Worm (Caenorhabditis elegans) whole organism, mixed stage, embryonic: ENCODE data around the gene F13A7.12.
"Not testable (repeated sequence)": the region's sequence is repeated elsewhere in the genome, so short reads cannot be mapped to it uniquely, and the experiment has no call there.

Source experiments
- M03D4.4 ChIP-seq: sonication (generic microtip); optimal IDR thresholded peaks from 2 replicates; lab custom pipeline; 2017; ENCODE audit warnings: mild to moderate bottlenecking, missing genetic modification characterization, missing compliant biosample characterization
- bed-3 ChIP-seq: fragments of 200-800 bp; sonication (Bioruptor generic); optimal IDR thresholded peaks from 3 replicates; lab custom pipeline; 2018; ENCODE audit warnings: mild to moderate bottlenecking, missing genetic modification characterization, moderate library complexity, missing compliant biosample characterization
- blmp-1 ChIP-seq: fragments of 150-350 bp; optimal IDR thresholded peaks from 2 replicates; lab custom pipeline; 2014; ENCODE audit warnings: missing biosample characterization, missing genetic modification characterization
- ceh-39 ChIP-seq: fragments of 150-350 bp; optimal IDR thresholded peaks from 2 replicates; lab custom pipeline; 2014; ENCODE audit warnings: missing biosample characterization, missing genetic modification characterization
- ceh-43 ChIP-seq: fragments of 200-800 bp; sonication (Bioruptor generic); optimal IDR thresholded peaks from 2 replicates; lab custom pipeline; 2018; ENCODE audit warnings: mild to moderate bottlenecking, missing genetic modification characterization, moderate library complexity, missing compliant biosample characterization
- ces-1 ChIP-seq: fragments of 150-350 bp; optimal IDR thresholded peaks from 2 replicates; lab custom pipeline; 2014; ENCODE audit warnings: missing biosample characterization, missing genetic modification reagents, missing genetic modification characterization
- cnd-1 ChIP-seq: fragments of 200-800 bp; sonication (Bioruptor generic); optimal IDR thresholded peaks from 2 replicates; lab custom pipeline; 2018; ENCODE audit warnings: mild to moderate bottlenecking, missing genetic modification characterization, missing compliant biosample characterization
- drap-1 ChIP-seq: fragments of 200-800 bp; sonication (Bioruptor generic); optimal IDR thresholded peaks from 3 replicates; lab custom pipeline; 2018; ENCODE audit warnings: mild to moderate bottlenecking, missing genetic modification characterization, missing compliant biosample characterization
- elt-1 ChIP-seq: sonication (generic microtip); optimal IDR thresholded peaks from 2 replicates; lab custom pipeline; 2017; ENCODE audit warnings: missing genetic modification characterization, mild to moderate bottlenecking, missing compliant biosample characterization, antibody characterized with exemption, moderate library complexity, borderline replicate concordance; ENCODE audit not compliant: insufficient read depth
- elt-3 ChIP-seq: fragments of 150-350 bp; optimal IDR thresholded peaks from 2 replicates; lab custom pipeline; 2014; ENCODE audit warnings: missing biosample characterization, missing genetic modification characterization
- flh-1 ChIP-seq: fragments of 200-800 bp; sonication (Bioruptor generic); optimal IDR thresholded peaks from 2 replicates; lab custom pipeline; 2018; ENCODE audit warnings: mild to moderate bottlenecking, missing genetic modification characterization, moderate library complexity, missing compliant biosample characterization
- ham-2 ChIP-seq: fragments of 200-800 bp; sonication (Bioruptor generic); optimal IDR thresholded peaks from 2 replicates; lab custom pipeline; 2018; ENCODE audit warnings: mild to moderate bottlenecking, missing genetic modification characterization, missing compliant biosample characterization
- lin-32 ChIP-seq: fragments of 200-800 bp; sonication (Bioruptor generic); optimal IDR thresholded peaks from 2 replicates; lab custom pipeline; 2018; ENCODE audit warnings: mild to moderate bottlenecking, missing genetic modification characterization, missing compliant biosample characterization
- lsy-2 ChIP-seq: fragments of 150-350 bp; optimal IDR thresholded peaks from 2 replicates; lab custom pipeline; 2014; ENCODE audit warnings: missing biosample characterization, missing genetic modification characterization
- mab-5 ChIP-seq: fragments of 150-350 bp; optimal IDR thresholded peaks from 2 replicates; lab custom pipeline; 2014; ENCODE audit warnings: missing biosample characterization, missing genetic modification characterization
- mls-2 ChIP-seq: sonication (generic microtip); optimal IDR thresholded peaks from 2 replicates; lab custom pipeline; 2016; ENCODE audit warnings: mild to moderate bottlenecking, missing genetic modification characterization, moderate library complexity, missing compliant biosample characterization
- nhr-12 ChIP-seq: fragments of 150-350 bp; optimal IDR thresholded peaks from 2 replicates; lab custom pipeline; 2014; ENCODE audit warnings: missing biosample characterization, missing genetic modification characterization
- nhr-2 ChIP-seq: fragments of 150-350 bp; optimal IDR thresholded peaks from 2 replicates; lab custom pipeline; 2014; ENCODE audit warnings: missing biosample characterization, missing genetic modification characterization
- nhr-237 ChIP-seq: fragments of 150-350 bp; optimal IDR thresholded peaks from 2 replicates; lab custom pipeline; 2014; ENCODE audit warnings: missing biosample characterization, missing genetic modification characterization
- nhr-28 ChIP-seq: fragments of 150-350 bp; optimal IDR thresholded peaks from 2 replicates; lab custom pipeline; 2014; ENCODE audit warnings: missing biosample characterization, missing genetic modification characterization
- nhr-76 ChIP-seq: sonication (generic microtip); optimal IDR thresholded peaks from 2 replicates; lab custom pipeline; 2017; ENCODE audit warnings: missing biosample characterization, missing genetic modification characterization
- pha-4 ChIP-seq: fragments of 150-350 bp; optimal IDR thresholded peaks from 2 replicates; lab custom pipeline; 2018; ENCODE audit warnings: missing biosample characterization, missing genetic modification reagents, missing genetic modification characterization
- sem-2 ChIP-seq: fragments of 200-800 bp; sonication (Bioruptor generic); optimal IDR thresholded peaks from 2 replicates; lab custom pipeline; 2018; ENCODE audit warnings: mild to moderate bottlenecking, missing genetic modification characterization, missing compliant biosample characterization
- snpc-4 ChIP-seq: fragments of 150-350 bp; optimal IDR thresholded peaks from 2 replicates; lab custom pipeline; 2014; ENCODE audit warnings: missing biosample characterization, missing genetic modification characterization
- sptf-1 ChIP-seq: sonication (generic microtip); optimal IDR thresholded peaks from 2 replicates; lab custom pipeline; 2017; ENCODE audit warnings: mild to moderate bottlenecking, missing genetic modification characterization, moderate library complexity, missing compliant biosample characterization
- unc-120 ChIP-seq: sonication (generic microtip); optimal IDR thresholded peaks from 2 replicates; lab custom pipeline; 2017; ENCODE audit warnings: missing genetic modification characterization, missing compliant biosample characterization; ENCODE audit not compliant: poor library complexity, severe bottlenecking
- unc-39 ChIP-seq: fragments of 150-350 bp; optimal IDR thresholded peaks from 2 replicates; lab custom pipeline; 2014; ENCODE audit warnings: missing biosample characterization, missing genetic modification characterization
- unc-62 ChIP-seq: fragments of 150-350 bp; optimal IDR thresholded peaks from 2 replicates; lab custom pipeline; 2014; ENCODE audit warnings: missing biosample characterization, missing genetic modification reagents, missing genetic modification characterization
- zip-8 ChIP-seq: fragments of 150-350 bp; optimal IDR thresholded peaks from 2 replicates; lab custom pipeline; 2014; ENCODE audit warnings: missing biosample characterization, missing genetic modification characterization
- ztf-11 ChIP-seq: fragments of 150-350 bp; optimal IDR thresholded peaks from 2 replicates; lab custom pipeline; 2014; ENCODE audit warnings: missing biosample characterization, missing genetic modification characterization

F13A7.12 gene

ce11 chrV:16382949-16383348 lies 12.9 kb upstream of the F13A7.12 start:
- TF ChIP-seq mls-2 (tag; lab: Kevin White, UChicago) (no peak), bed-3 (GFP tag; lab: Kevin White, UChicago) (no peak), ceh-43 (GFP tag; lab: Kevin White, UChicago) (no peak), sptf-1 (tag; lab: Kevin White, UChicago) (no peak), sem-2 (no peak), pha-4 (tag; lab: Kevin White, UChicago) (no peak), M03D4.4 (tag; lab: Kevin White, UChicago) (no peak), ceh-39 (no peak), nhr-76 (tag; lab: Kevin White, UChicago) (no peak), elt-3 (tag; lab: Kevin White, UChicago) (no peak), unc-120 (no peak), nhr-28 (tag; lab: Kevin White, UChicago) (no peak), lin-32 (GFP tag; lab: Kevin White, UChicago) (no peak), mab-5 (tag; lab: Kevin White, UChicago) (no peak), snpc-4 (tag; lab: Kevin White, UChicago) (no peak), cnd-1 (tag; lab: Kevin White, UChicago) (no peak), nhr-12 (tag; lab: Kevin White, UChicago) (no peak), lsy-2 (tag; lab: Kevin White, UChicago) (no peak)

- TF ChIP-seq drap-1; sptf-1 (tag; lab: Kevin White, UChicago); ces-1 (GFP tag; lab: Kevin White, UChicago): not testable (repeated sequence)
- TF ChIP-seq, all 35 proteins: peak for 0; not testable (repeated sequence) for 35
Measured at ce11 chrV:16383729-16384128, 12.1 kb upstream of the F13A7.12 start, which contains the start of gene F13A7.7. TSS of gene F13A7.7 (minus strand) at chrV:16383829.

- TF ChIP-seq ztf-11 (tag; lab: Kevin White, UChicago) (no peak), nhr-28 (tag; lab: Kevin White, UChicago) (no peak), flh-1 (GFP tag; lab: Kevin White, UChicago) (no peak), sptf-1 (tag; lab: Kevin White, UChicago) (no peak), unc-120 (no peak), unc-62 (GFP tag; lab: Kevin White, UChicago) (no peak), sem-2 (no peak), elt-3 (tag; lab: Kevin White, UChicago) (no peak), drap-1 (no peak), nhr-2 (tag; lab: Kevin White, UChicago) (no peak), pha-4 (tag; lab: Kevin White, UChicago) (no peak), bed-3 (GFP tag; lab: Kevin White, UChicago) (no peak), ces-1 (GFP tag; lab: Kevin White, UChicago) (no peak)
Measured at ce11 chrV:16388268-16388667, 7.6 kb upstream of the F13A7.12 start, which contains the start of gene sri-65. TSS of gene sri-65 (minus strand) at chrV:16388368.

DNA sequence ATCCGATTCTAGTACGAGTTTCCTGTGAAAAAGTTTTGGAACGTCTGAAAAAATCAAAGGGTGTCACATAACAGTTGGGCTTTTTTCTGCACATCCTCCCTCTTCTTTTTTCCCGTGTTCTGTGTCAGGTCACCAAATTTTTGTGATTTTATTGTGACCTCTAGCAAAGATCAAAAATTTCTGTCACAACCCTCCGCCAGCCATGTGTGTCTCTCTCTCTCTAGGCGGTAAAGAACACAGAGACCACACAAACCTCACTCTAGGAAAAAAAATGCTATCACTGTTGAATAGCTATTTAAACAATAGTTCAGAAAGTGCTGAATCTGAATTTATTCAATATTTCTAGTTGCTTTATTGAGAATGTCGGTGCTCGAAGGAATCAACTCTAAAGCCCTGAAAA lies 5.2 kb upstream of the F13A7.12 start, which contains the start of gene gst-44:
gst-44 (plus strand) TSS at position 237 of the 400 bp plus-strand sequence.
- TF ChIP-seq nhr-237 (tag; lab: Kevin White, UChicago) (no peak), lsy-2 (tag; lab: Kevin White, UChicago) (no peak), blmp-1 (tag; lab: Kevin White, UChicago) (no peak), nhr-28 (tag; lab: Kevin White, UChicago) (no peak), ham-2 (GFP tag; lab: Kevin White, UChicago) (no peak), cnd-1 (tag; lab: Kevin White, UChicago) (no peak), zip-8 (tag; lab: Kevin White, UChicago) (no peak), pha-4 (tag; lab: Kevin White, UChicago) (no peak), M03D4.4 (tag; lab: Kevin White, UChicago) (no peak), bed-3 (GFP tag; lab: Kevin White, UChicago) (no peak)

DNA sequence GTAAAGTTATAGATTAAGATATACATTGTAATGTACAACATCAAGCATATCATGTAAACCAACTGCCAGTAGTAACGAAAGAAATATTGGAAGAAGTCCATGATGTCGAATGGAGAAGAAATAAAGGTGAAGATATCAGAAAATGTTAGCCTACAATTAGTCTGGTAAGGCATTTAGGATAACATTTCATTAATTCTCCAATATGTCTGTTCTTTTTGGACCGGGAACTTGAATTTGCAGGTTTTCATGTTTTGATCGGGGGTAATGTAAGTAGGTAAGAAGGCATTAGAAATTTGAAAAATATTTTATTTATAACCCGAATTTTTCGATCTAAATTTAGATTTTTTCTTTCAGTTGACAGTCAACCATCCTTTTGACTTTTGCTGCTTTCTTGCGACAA lies 2.1 kb upstream of the F13A7.12 start, which contains the start of gene srd-63:
srd-63 (minus strand) TSS at position 101 of the 400 bp plus-strand sequence.
- TF ChIP-seq sem-2 (no peak), unc-120 (no peak), unc-62 (GFP tag; lab: Kevin White, UChicago) (no peak), nhr-237 (tag; lab: Kevin White, UChicago) (no peak), lin-32 (GFP tag; lab: Kevin White, UChicago) (no peak), elt-1 (no peak), zip-8 (tag; lab: Kevin White, UChicago) (no peak), ceh-39 (no peak), unc-39 (no peak), blmp-1 (tag; lab: Kevin White, UChicago) (no peak), nhr-76 (tag; lab: Kevin White, UChicago) (no peak), ces-1 (GFP tag; lab: Kevin White, UChicago) (no peak)
